Fruit fly (Drosophila melanogaster): ENCODE results near the gene OXA1L.

Gene OXA1L

DNA sequence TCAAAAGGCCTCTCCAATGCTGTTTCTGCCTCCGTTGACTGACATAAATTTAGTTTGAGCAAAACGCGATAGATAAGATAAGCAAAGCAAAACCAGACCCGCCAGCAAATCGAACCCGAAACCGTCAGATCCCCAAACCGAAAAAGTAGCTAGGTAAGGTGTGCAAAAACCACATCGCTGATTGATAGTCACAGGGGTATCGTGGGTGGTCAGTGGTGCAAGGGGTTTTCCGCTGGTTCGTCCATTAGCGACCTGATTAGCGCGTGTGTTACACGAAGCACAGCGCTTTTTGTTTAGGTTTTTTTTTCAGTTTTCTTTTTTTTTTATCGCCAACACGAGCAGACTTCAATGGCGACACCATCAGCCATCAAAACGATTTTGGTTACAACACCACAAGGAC lies 22.3 kb downstream of the OXA1L start (continued):
- TF ChIP-seq CG10147 (GFP tag; optimal IDR thresholded peaks at IDR 0.05): no peak
- TF ChIP-seq Doc3 (GFP tag; IDR thresholded peaks at IDR 0.05; ENCODE audit: partially characterized antibody): no peak
- TF ChIP-seq stc (GFP tag; IDR thresholded peaks at IDR 0.05): no peak
- no peak for TF ChIP-seq PHDP (tag; optimal IDR thresholded peaks at IDR 0.05)
- 0 out of 3 replicates have a peak, but pooled peaks have one; percentile 41 for TF ChIP-seq CG6175 (GFP tag; IDR thresholded peaks at IDR 0.05)
- TF ChIP-seq Sox100B (GFP tag; optimal IDR thresholded peaks at IDR 0.05): no peak
- TF ChIP-seq zen2 (GFP tag; IDR thresholded peaks at IDR 0.05; ENCODE audit: partially characterized antibody): no peak
- TF ChIP-seq CG8388 (GFP tag; optimal IDR thresholded peaks at IDR 0.05): no peak
- TF ChIP-seq CG14860 (GFP tag; IDR thresholded peaks at IDR 0.05; ENCODE audit: partially characterized antibody): no peak
- no peak for TF ChIP-seq CG33557 (GFP tag; optimal IDR thresholded peaks at IDR 0.05)
- no peak for TF ChIP-seq CG30403 (GFP tag; optimal IDR thresholded peaks at IDR 0.05)
- no peak for TF ChIP-seq bsh (GFP tag; optimal IDR thresholded peaks at IDR 0.05)
- no peak for TF ChIP-seq zfh2 (GFP tag; optimal IDR thresholded peaks at IDR 0.05)
- no peak for TF ChIP-seq hkb (optimal IDR thresholded peaks at IDR 0.05)
- no peak for TF ChIP-seq hkb (GFP tag; IDR thresholded peaks at IDR 0.05)
- TF ChIP-seq hb (GFP tag; IDR thresholded peaks at IDR 0.05; ENCODE audit: partially characterized antibody): no peak
- no peak for TF ChIP-seq CG9817 (tag; optimal IDR thresholded peaks at IDR 0.05)
- TF ChIP-seq CG34376 (GFP tag; optimal IDR thresholded peaks at IDR 0.05): no peak
- no peak for TF ChIP-seq CG17612 (GFP tag; IDR thresholded peaks at IDR 0.05)
- TF ChIP-seq CG12942 (GFP tag; optimal IDR thresholded peaks at IDR 0.05): no peak
- no peak for TF ChIP-seq sd (tag; optimal IDR thresholded peaks at IDR 0.05)
- TF ChIP-seq wdn (GFP tag; IDR thresholded peaks at IDR 0.05): no peak
- TF ChIP-seq Ptx1 (GFP tag; IDR thresholded peaks at IDR 0.05): no peak
- TF ChIP-seq sens (GFP tag): no peak
- TF ChIP-seq CG10565 (GFP tag; optimal IDR thresholded peaks at IDR 0.05): no peak
- no peak for TF ChIP-seq ems (GFP tag; optimal IDR thresholded peaks at IDR 0.05)
- peak; percentile 54; the same call in 1 of the 2 replicates for TF ChIP-seq rib (GFP tag; IDR thresholded peaks at IDR 0.05)
- no peak for TF ChIP-seq h (optimal IDR thresholded peaks at IDR 0.05)
- TF ChIP-seq Hey (tag; optimal IDR thresholded peaks at IDR 0.05): peak; percentile 2
- no peak for TF ChIP-seq unpg (GFP tag; optimal IDR thresholded peaks at IDR 0.05)
- TF ChIP-seq Ssrp (tag; optimal IDR thresholded peaks at IDR 0.05): no peak
- TF ChIP-seq NfI (GFP tag; optimal IDR thresholded peaks at IDR 0.05): no peak
- TF ChIP-seq CG31388 (GFP tag; optimal IDR thresholded peaks at IDR 0.05): no peak
- TF ChIP-seq Nf-YA (GFP tag; IDR thresholded peaks at IDR 0.05): no peak
- TF ChIP-seq CG14050 (GFP tag; IDR thresholded peaks at IDR 0.05): no peak
- peak; percentile 7 for TF ChIP-seq CG15479 (GFP tag; optimal IDR thresholded peaks at IDR 0.05)
- no peak for TF ChIP-seq insv (GFP tag; optimal IDR thresholded peaks at IDR 0.05)
- TF ChIP-seq jing (GFP tag; optimal IDR thresholded peaks at IDR 0.05): no peak
- no peak for TF ChIP-seq Myb (GFP tag; optimal IDR thresholded peaks at IDR 0.05)
- TF ChIP-seq jigr1 (GFP tag; IDR thresholded peaks at IDR 0.05): no peak
- TF ChIP-seq her (GFP tag; optimal IDR thresholded peaks at IDR 0.05): no peak
- TF ChIP-seq Neu2 (GFP tag; optimal IDR thresholded peaks at IDR 0.05; ENCODE audit: borderline replicate concordance): no peak
- peak; percentile 61 for TF ChIP-seq cwo (GFP tag; optimal IDR thresholded peaks at IDR 0.05)
- TF ChIP-seq CG42726 (GFP tag; IDR thresholded peaks at IDR 0.05; ENCODE audit: partially characterized antibody): no peak
- no peak for TF ChIP-seq croc (GFP tag; conservative IDR thresholded peaks at IDR 0.05)
- no peak for TF ChIP-seq CG34422 (GFP tag; IDR thresholded peaks at IDR 0.05)
- no peak for TF ChIP-seq CG6272 (GFP tag; IDR thresholded peaks at IDR 0.05)
- TF ChIP-seq CG1233 (GFP tag; optimal IDR thresholded peaks at IDR 0.05): no peak
- TF ChIP-seq pb (GFP tag; optimal IDR thresholded peaks at IDR 0.05): no peak
- no peak for TF ChIP-seq CG6854 (GFP tag; optimal IDR thresholded peaks at IDR 0.05)
- no peak for TF ChIP-seq ash1 (GFP tag; optimal IDR thresholded peaks at IDR 0.05)
- no peak for TF ChIP-seq CG8290 (GFP tag; optimal IDR thresholded peaks at IDR 0.05)
- no peak for TF ChIP-seq CG8290 (tag; optimal IDR thresholded peaks at IDR 0.05)
